Fruit fly (Drosophila melanogaster) whole organism, pupa: ENCODE data around the gene Bet1.

Experiments
- CG12605 ChIP-seq: fragments of 200-800 bp; sonication (Bioruptor generic); IDR thresholded peaks from 2 replicates; pipeline ENCODE4 v1.3.6; 2022; ENCODE audit warnings: missing biosample characterization, missing genetic modification characterization
- CG13204 ChIP-seq: fragments of 200-800 bp; sonication (Bioruptor generic); optimal IDR thresholded peaks from 2 replicates; lab custom pipeline; 2018; ENCODE audit warnings: missing biosample characterization, mild to moderate bottlenecking, missing genetic modification characterization, moderate library complexity
- CG15710 ChIP-seq: fragments of 200-800 bp; sonication (Bioruptor generic); optimal IDR thresholded peaks from 2 replicates; lab custom pipeline; 2018; ENCODE audit warnings: missing biosample characterization, mild to moderate bottlenecking, missing genetic modification characterization, moderate library complexity
- CG32121 ChIP-seq: fragments of 200-800 bp; sonication (Bioruptor generic); IDR thresholded peaks from 2 replicates; pipeline ENCODE4 v1.3.6; 2022; ENCODE audit warnings: missing biosample characterization, missing genetic modification characterization
- CG34367 ChIP-seq: fragments of 200-800 bp; sonication (Bioruptor generic); optimal IDR thresholded peaks from 2 replicates; lab custom pipeline; 2018; ENCODE audit warnings: missing biosample characterization, mild to moderate bottlenecking, missing genetic modification characterization
- CG8159 ChIP-seq: fragments of 200-800 bp; sonication (Bioruptor generic); optimal IDR thresholded peaks from 3 replicates; lab custom pipeline; 2018; ENCODE audit warnings: missing biosample characterization, mild to moderate bottlenecking, missing genetic modification characterization, moderate library complexity
- CG9948 ChIP-seq: fragments of 200-800 bp; sonication (Bioruptor generic); optimal IDR thresholded peaks from 2 replicates; lab custom pipeline; 2018; ENCODE audit warnings: missing biosample characterization, mild to moderate bottlenecking, missing genetic modification characterization, moderate library complexity
- EcR ChIP-seq: fragments of 200-800 bp; sonication (Bioruptor generic); optimal IDR thresholded peaks from 3 replicates; lab custom pipeline; 2019; ENCODE audit warnings: missing biosample characterization, missing genetic modification characterization, mild to moderate bottlenecking, moderate library complexity, missing genetic modification reagents
- Ets98B ChIP-seq: fragments of 200-800 bp; sonication (Bioruptor generic); IDR thresholded peaks from 2 replicates; pipeline ENCODE4 v1.3.6; 2022; ENCODE audit warnings: missing biosample characterization, missing genetic modification characterization
- Pif1A ChIP-seq: fragments of 200-800 bp; sonication (Bioruptor generic); optimal IDR thresholded peaks from 3 replicates; lab custom pipeline; 2016; ENCODE audit warnings: missing biosample characterization, missing genetic modification characterization
- Snoo ChIP-seq: fragments of 200-800 bp; sonication (Bioruptor generic); optimal IDR thresholded peaks from 3 replicates; lab custom pipeline; 2017; ENCODE audit warnings: missing biosample characterization, mild to moderate bottlenecking, missing genetic modification characterization, inconsistent platforms
- gl ChIP-seq: fragments of 200-800 bp; sonication (Bioruptor generic); optimal IDR thresholded peaks from 2 replicates; lab custom pipeline; 2018; ENCODE audit warnings: missing biosample characterization, mild to moderate bottlenecking, missing genetic modification characterization
- rn ChIP-seq: fragments of 200-800 bp; sonication (Bioruptor generic); IDR thresholded peaks from 2 replicates; pipeline ENCODE4 v1.3.6; 2022; ENCODE audit warnings: missing biosample characterization, missing genetic modification characterization

DNA sequence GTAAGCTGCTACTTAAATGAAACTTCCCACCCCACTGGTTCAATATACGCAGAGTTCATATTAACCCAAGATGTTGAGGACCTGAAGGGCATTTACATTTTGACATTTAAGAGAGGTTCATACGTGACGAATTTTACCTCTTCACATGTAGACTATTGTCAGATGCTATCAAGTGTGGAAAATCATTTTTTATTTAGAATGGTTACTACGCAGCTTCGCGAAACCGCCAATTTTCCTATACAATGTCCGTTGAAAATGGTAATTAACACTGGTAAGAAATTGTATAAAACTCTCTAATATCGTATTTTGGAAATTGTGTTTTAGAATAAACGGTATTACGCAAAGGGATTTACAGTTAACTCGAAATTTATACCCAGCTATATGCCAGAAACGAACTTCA lies 24.6 kb upstream of the Bet1 start:
- TF ChIP-seq CG13204 (GFP tag; lab: Kevin White, UChicago): no peak
- TF ChIP-seq gl (tag; lab: Kevin White, UChicago): no peak
- no peak for TF ChIP-seq CG8159
- TF ChIP-seq rn (GFP tag; lab: Robert Waterston, UW): no peak
- TF ChIP-seq Ets98B (GFP tag; lab: Robert Waterston, UW): no peak
- TF ChIP-seq CG9948 (tag; lab: Kevin White, UChicago): no peak
- TF ChIP-seq CG12605 (GFP tag; lab: Robert Waterston, UW): no peak
- no peak for TF ChIP-seq EcR (GFP tag; lab: Kevin White, UChicago)
- no peak for TF ChIP-seq Snoo (tag; lab: Kevin White, UChicago)
- no peak for TF ChIP-seq CG32121 (GFP tag; lab: Robert Waterston, UW)
- TF ChIP-seq CG34367: no peak
- no peak for TF ChIP-seq Pif1A (GFP tag; lab: Kevin White, UChicago)
- TF ChIP-seq CG15710: no peak
